Worm (Caenorhabditis elegans): ENCODE results near the gene pph-2.
"Not testable (repeated sequence)": the region's sequence is repeated elsewhere in the genome, so short reads cannot be mapped to it uniquely, and the experiment has no call there.

Gene pph-2

ce11 chrIV:11838657-11839056 is 38.9 kb downstream of the pph-2 start, which contains the start of gene fbxb-3:
Gene fbxb-3, plus strand, starts transcription at chrIV:11838957.
- no peak for TF ChIP-seq dao-5 (tag; optimal IDR thresholded peaks at IDR 0.05)
- TF ChIP-seq W03F9.2 (tag; optimal IDR thresholded peaks at IDR 0.05) = no peak
- TF ChIP-seq him-1 (tag; optimal IDR thresholded peaks at IDR 0.05) = no peak

- TF ChIP-seq W03F9.2 (tag; optimal IDR thresholded peaks at IDR 0.05) (no peak), him-1 (tag; optimal IDR thresholded peaks at IDR 0.05) (no peak), dao-5 (tag; optimal IDR thresholded peaks at IDR 0.05) (no peak)
These were observed 44.1 kb downstream of the pph-2 start, which contains the start of gene M117.4 for ce11 chrIV:11833456-11833855. Gene M117.4, minus strand, starts transcription at chrIV:11833556.

ce11 chrIV:11828012-11828411 is 49.6 kb downstream of the pph-2 start, which contains the start of gene M117.6:
Gene M117.6, minus strand, starts transcription at chrIV:11828112.
- not testable (repeated sequence) for TF ChIP-seq him-1, dao-5, W03F9.2 (tag; optimal IDR thresholded peaks at IDR 0.05)
